Worm (Caenorhabditis elegans): ENCODE data around the gene E04F6.10.

The E04F6.10 gene

ce11 chrII:7189120-7189519 is 27.8 kb downstream of the E04F6.10 start, which contains the start of gene E04F6.4:
E04F6.4 (plus strand) TSS chrII:7189420.
- TF ChIP-seq nhr-28 (tag; optimal IDR thresholded peaks at IDR 0.05) (no peak), tbx-8 (GFP tag; optimal IDR thresholded peaks at IDR 0.05) (no peak), mls-2 (tag; optimal IDR thresholded peaks at IDR 0.05) (no peak), lsy-2 (tag; optimal IDR thresholded peaks at IDR 0.05) (no peak), ztf-11 (tag; optimal IDR thresholded peaks at IDR 0.05) (no peak), elt-3 (tag; optimal IDR thresholded peaks at IDR 0.05) (no peak)

DNA sequence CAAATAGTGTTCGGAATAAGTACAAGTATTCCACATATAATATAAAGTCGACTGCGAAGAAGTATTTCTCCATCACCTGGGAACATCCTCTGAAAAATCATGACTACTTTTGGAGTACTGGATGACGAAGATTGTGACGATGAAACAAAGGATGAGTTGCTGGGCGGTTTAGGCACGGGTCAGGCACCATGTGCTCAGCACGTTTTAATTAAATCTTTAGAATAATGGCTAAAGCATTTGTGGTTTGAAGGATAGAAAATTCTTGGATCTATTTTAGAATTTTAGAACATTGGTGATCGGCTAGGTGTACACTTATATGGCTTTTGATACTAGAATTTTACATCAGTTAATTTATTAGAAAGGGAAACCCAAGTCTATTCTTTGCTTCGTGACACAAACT is 29.8 kb downstream of the E04F6.10 start, which contains the start of gene C27H5.6:
C27H5.6 (minus strand) TSS at position 101 of the 400 bp plus-strand sequence.
- TF ChIP-seq ceh-83 (GFP tag; optimal IDR thresholded peaks at IDR 0.05): no peak
- TF ChIP-seq ceh-43 (GFP tag; optimal IDR thresholded peaks at IDR 0.05): no peak
- no peak for TF ChIP-seq mep-1 (tag; optimal IDR thresholded peaks at IDR 0.05)
- no peak for TF ChIP-seq lin-13 (tag; optimal IDR thresholded peaks at IDR 0.05)
- TF ChIP-seq elt-1 (tag; optimal IDR thresholded peaks at IDR 0.05; ENCODE audit: borderline replicate concordance, insufficient read depth): no peak
- no peak for TF ChIP-seq sptf-1 (tag; optimal IDR thresholded peaks at IDR 0.05)
- TF ChIP-seq M03D4.4 (tag; optimal IDR thresholded peaks at IDR 0.05): no peak
- TF ChIP-seq nhr-12 (tag; optimal IDR thresholded peaks at IDR 0.05): no peak
- no peak for TF ChIP-seq unc-120 (tag; optimal IDR thresholded peaks at IDR 0.05; ENCODE audit: poor library complexity, severe bottlenecking)
- no peak for TF ChIP-seq unc-39 (tag; optimal IDR thresholded peaks at IDR 0.05)
- no peak for TF ChIP-seq bed-3 (GFP tag; optimal IDR thresholded peaks at IDR 0.05)
- TF ChIP-seq tbx-8 (GFP tag; optimal IDR thresholded peaks at IDR 0.05): no peak
- TF ChIP-seq blmp-1 (tag; optimal IDR thresholded peaks at IDR 0.05): no peak

ce11 chrII:7186117-7186516 is 30.8 kb downstream of the E04F6.10 start:
- TF ChIP-seq pha-4 (tag; optimal IDR thresholded peaks at IDR 0.05) (no peak), sptf-1 (tag; optimal IDR thresholded peaks at IDR 0.05) (no peak), hlh-1 (tag; optimal IDR thresholded peaks at IDR 0.05) (no peak), nhr-2 (tag; optimal IDR thresholded peaks at IDR 0.05) (no peak), nhr-76 (tag; optimal IDR thresholded peaks at IDR 0.05) (no peak)

- TF ChIP-seq nhr-2 (tag; optimal IDR thresholded peaks at IDR 0.05) (no peak), lin-13 (tag; optimal IDR thresholded peaks at IDR 0.05) (peak; percentile 55), mep-1 (tag; optimal IDR thresholded peaks at IDR 0.05) (no peak), ztf-11 (tag; optimal IDR thresholded peaks at IDR 0.05) (peak; percentile 60), unc-62 (GFP tag; optimal IDR thresholded peaks at IDR 0.05) (peak; percentile 45), nhr-12 (tag; optimal IDR thresholded peaks at IDR 0.05) (no peak), mls-2 (tag; optimal IDR thresholded peaks at IDR 0.05) (peak; percentile 98), ham-2 (GFP tag; optimal IDR thresholded peaks at IDR 0.05) (peak; percentile 94), elt-1 (tag; optimal IDR thresholded peaks at IDR 0.05; ENCODE audit: borderline replicate concordance, insufficient read depth) (peak; percentile 21), nhr-237 (tag; optimal IDR thresholded peaks at IDR 0.05) (peak; percentile 21), hlh-1 (tag; optimal IDR thresholded peaks at IDR 0.05) (peak; percentile 74), unc-120 (tag; optimal IDR thresholded peaks at IDR 0.05; ENCODE audit: poor library complexity, severe bottlenecking) (peak; percentile 91), ceh-39 (tag; optimal IDR thresholded peaks at IDR 0.05) (no peak), ceh-43 (GFP tag; optimal IDR thresholded peaks at IDR 0.05) (peak; percentile 91), elt-3 (tag; optimal IDR thresholded peaks at IDR 0.05) (no peak), ceh-83 (GFP tag; optimal IDR thresholded peaks at IDR 0.05) (peak; percentile 98), snpc-4 (tag; optimal IDR thresholded peaks at IDR 0.05) (no peak), tbx-8 (GFP tag; optimal IDR thresholded peaks at IDR 0.05) (peak; percentile 78), mab-5 (tag; optimal IDR thresholded peaks at IDR 0.05) (peak; percentile 2), lsy-2 (tag; optimal IDR thresholded peaks at IDR 0.05) (peak; percentile 12), M03D4.4 (tag; optimal IDR thresholded peaks at IDR 0.05) (peak; percentile 96), bed-3 (GFP tag; optimal IDR thresholded peaks at IDR 0.05) (peak; percentile 92), ces-1 (GFP tag; optimal IDR thresholded peaks at IDR 0.05) (no peak), lin-32 (GFP tag; optimal IDR thresholded peaks at IDR 0.05) (peak; percentile 93), nhr-76 (tag; optimal IDR thresholded peaks at IDR 0.05) (peak; percentile 67), sptf-1 (tag; optimal IDR thresholded peaks at IDR 0.05) (peak; percentile 97), pha-4 (tag; optimal IDR thresholded peaks at IDR 0.05) (peak; percentile 84), cnd-1 (tag; optimal IDR thresholded peaks at IDR 0.05) (peak; percentile 97), drap-1 (GFP tag; optimal IDR thresholded peaks at IDR 0.05) (peak; percentile 98), nhr-28 (tag; optimal IDR thresholded peaks at IDR 0.05) (peak; percentile 43), zip-8 (tag; optimal IDR thresholded peaks at IDR 0.05) (no peak), unc-39 (tag; optimal IDR thresholded peaks at IDR 0.05) (peak; percentile 59), sem-2 (GFP tag; optimal IDR thresholded peaks at IDR 0.05) (peak; percentile 93), flh-1 (GFP tag; optimal IDR thresholded peaks at IDR 0.05) (peak; percentile 90), blmp-1 (tag; optimal IDR thresholded peaks at IDR 0.05) (peak; percentile 5)
Observed at ce11 chrII:7183493-7184272, 33.3 kb downstream of the E04F6.10 start, which contains the start of gene pdl-1. pdl-1 (plus strand) TSS chrII:7183801.
